Worm (Caenorhabditis elegans): ENCODE measurements around the gene rsp-8.

DNA sequence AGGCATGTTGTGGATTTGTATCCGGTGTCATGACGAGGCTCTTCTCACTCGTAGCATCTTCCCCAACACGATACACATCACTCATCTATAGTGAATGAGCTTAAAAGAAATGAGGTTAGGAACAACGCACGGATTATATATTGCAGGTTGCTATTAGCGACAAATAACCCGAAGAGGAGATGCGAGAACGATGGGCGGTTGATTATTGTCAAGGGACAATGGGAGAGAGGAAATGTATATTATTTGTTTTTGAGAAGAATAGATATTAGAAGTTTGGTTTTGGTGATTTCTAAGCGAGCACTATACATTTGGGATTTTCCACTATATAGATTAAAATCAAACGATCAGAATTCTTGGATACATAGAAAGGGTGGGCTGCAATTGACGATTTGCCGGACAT is 19.5 kb upstream of the rsp-8 start, which contains the start of gene C18D11.7:
- TF ChIP-seq zag-1 (tag; optimal IDR thresholded peaks at IDR 0.05) (no peak), sma-9 (GFP tag; optimal IDR thresholded peaks at IDR 0.05) (no peak), sma-9 (tag; optimal IDR thresholded peaks at IDR 0.05) (no peak), unc-39 (tag; optimal IDR thresholded peaks at IDR 0.05) (no peak), nhr-23 (tag; optimal IDR thresholded peaks at IDR 0.05) (no peak), nhr-6 (tag; optimal IDR thresholded peaks at IDR 0.05) (no peak), C34F6.9 (tag; optimal IDR thresholded peaks at IDR 0.05) (no peak), ZK546.5 (tag; optimal IDR thresholded peaks at IDR 0.05) (no peak), snpc-4 (tag; optimal IDR thresholded peaks at IDR 0.05) (no peak), mdl-1 (tag; optimal IDR thresholded peaks at IDR 0.05) (no peak), mab-5 (tag; optimal IDR thresholded peaks at IDR 0.05) (no peak), dmd-4 (tag; optimal IDR thresholded peaks at IDR 0.05) (no peak), unc-62 (GFP tag; optimal IDR thresholded peaks at IDR 0.05) (no peak), nhr-77 (tag; optimal IDR thresholded peaks at IDR 0.05) (no peak)

Measured in whole organism, L2 larva.